Worm (Caenorhabditis elegans) whole organism, late embryonic: ENCODE results near the gene cyp-35A3.

Source experiments
- F13H6.1 ChIP-seq: sonication (generic microtip); optimal IDR thresholded peaks from 2 replicates; lab custom pipeline; 2016; ENCODE audit warnings: missing genetic modification characterization, missing compliant biosample characterization
- ahr-1 ChIP-seq: sonication (generic microtip); optimal IDR thresholded peaks from 2 replicates; lab custom pipeline; 2016; ENCODE audit warnings: missing genetic modification characterization, missing compliant biosample characterization
- ama-1 ChIP-seq: fragments of 150-350 bp; optimal IDR thresholded peaks from 2 replicates; lab custom pipeline; 2014
- ceh-14 ChIP-seq: sonication (generic microtip); optimal IDR thresholded peaks from 2 replicates; lab custom pipeline; 2016; ENCODE audit warnings: missing genotype, missing genetic modification characterization, missing compliant biosample characterization
- ceh-2 ChIP-seq: sonication (generic microtip); optimal IDR thresholded peaks from 2 replicates; lab custom pipeline; 2016; ENCODE audit warnings: missing genotype, missing genetic modification characterization, missing compliant biosample characterization
- ceh-30 ChIP-seq: fragments of 150-350 bp; optimal IDR thresholded peaks from 2 replicates; lab custom pipeline; 2014; ENCODE audit warnings: missing biosample characterization, missing genetic modification characterization
- ceh-34 ChIP-seq: sonication (generic microtip); optimal IDR thresholded peaks from 2 replicates; lab custom pipeline; 2016; ENCODE audit warnings: mild to moderate bottlenecking, missing genetic modification characterization, missing compliant biosample characterization
- ceh-45 ChIP-seq: fragments of 200-800 bp; sonication (Bioruptor generic); IDR thresholded peaks from 2 replicates; pipeline ENCODE4 v1.3.6; 2022; ENCODE audit warnings: missing genetic modification reagents, missing genetic modification characterization, missing compliant biosample characterization
- ceh-6 ChIP-seq: fragments of 200-800 bp; sonication (Bioruptor generic); optimal IDR thresholded peaks from 2 replicates; lab custom pipeline; 2018; ENCODE audit warnings: mild to moderate bottlenecking, missing genetic modification characterization, missing compliant biosample characterization
- dmd-4 ChIP-seq: sonication (generic microtip); optimal IDR thresholded peaks from 2 replicates; lab custom pipeline; 2016; ENCODE audit warnings: borderline replicate concordance, missing genetic modification characterization, missing compliant biosample characterization
- elt-4 ChIP-seq: sonication (generic microtip); optimal IDR thresholded peaks from 2 replicates; lab custom pipeline; 2016; ENCODE audit warnings: missing genetic modification characterization, missing compliant biosample characterization
- eyg-1 ChIP-seq: sonication (generic microtip); optimal IDR thresholded peaks from 2 replicates; lab custom pipeline; 2016; ENCODE audit warnings: missing genotype, missing genetic modification characterization, missing compliant biosample characterization
- fkh-10 ChIP-seq: fragments of 150-350 bp; optimal IDR thresholded peaks from 2 replicates; lab custom pipeline; 2014; ENCODE audit warnings: missing biosample characterization, missing genetic modification reagents, missing genetic modification characterization
- fkh-6 ChIP-seq: sonication (generic microtip); optimal IDR thresholded peaks from 2 replicates; lab custom pipeline; 2016; ENCODE audit warnings: missing genetic modification characterization, missing compliant biosample characterization
- gmeb-2 ChIP-seq: sonication (generic microtip); optimal IDR thresholded peaks from 2 replicates; lab custom pipeline; 2016; ENCODE audit warnings: missing genetic modification characterization, inconsistent platforms, missing compliant biosample characterization
- hlh-15 ChIP-seq: sonication (generic microtip); optimal IDR thresholded peaks from 2 replicates; lab custom pipeline; 2016; ENCODE audit warnings: missing genetic modification characterization, missing compliant biosample characterization
- hlh-8 ChIP-seq: sonication (generic microtip); optimal IDR thresholded peaks from 2 replicates; lab custom pipeline; 2016; ENCODE audit warnings: missing genotype, missing genetic modification characterization, missing compliant biosample characterization
- madf-2 ChIP-seq: sonication (generic microtip); optimal IDR thresholded peaks from 2 replicates; lab custom pipeline; 2017; ENCODE audit warnings: missing genetic modification characterization, missing compliant biosample characterization
- nhr-11 ChIP-seq: fragments of 150-350 bp; optimal IDR thresholded peaks from 2 replicates; lab custom pipeline; 2014; ENCODE audit warnings: missing biosample characterization, missing genetic modification characterization
- odd-2 ChIP-seq: sonication (generic microtip); optimal IDR thresholded peaks from 2 replicates; lab custom pipeline; 2017; ENCODE audit warnings: antibody characterized with exemption, mild to moderate bottlenecking, missing genetic modification characterization, missing compliant biosample characterization
- sdc-2 ChIP-seq: sonication (generic microtip); optimal IDR thresholded peaks from 2 replicates; lab custom pipeline; 2016; ENCODE audit warnings: missing genotype, missing genetic modification characterization, missing compliant biosample characterization
- sox-2 ChIP-seq: fragments of 200-800 bp; sonication (Bioruptor generic); IDR thresholded peaks from 2 replicates; pipeline ENCODE4 v1.3.6; 2022; ENCODE audit warnings: missing genetic modification reagents, missing genetic modification characterization, missing compliant biosample characterization
- unc-3 ChIP-seq, 2 experiments: fragments of 200-800 bp in 1 of 2; sonication (Bioruptor generic) in 1 of 2; sonication (generic microtip) in 1 of 2; conservative IDR thresholded peaks in 1 of 2; optimal IDR thresholded peaks in 1 of 2; 2 replicates each; pipeline versions ENCODE4 v1.3.6 to Lab custom; 2016 to 2022; ENCODE audit warnings: missing compliant biosample characterization in 2 of 2, missing genetic modification characterization in 2 of 2, missing genetic modification reagents in 1 of 2
- unc-42 ChIP-seq: sonication (generic microtip); optimal IDR thresholded peaks from 2 replicates; lab custom pipeline; 2016; ENCODE audit warnings: missing genotype, missing genetic modification characterization, missing compliant biosample characterization
- zip-5 ChIP-seq: sonication (generic microtip); optimal IDR thresholded peaks from 2 replicates; lab custom pipeline; 2016; ENCODE audit warnings: missing genetic modification characterization, missing compliant biosample characterization
- ztf-16 ChIP-seq: sonication (generic microtip); optimal IDR thresholded peaks from 2 replicates; lab custom pipeline; 2017; ENCODE audit warnings: missing genetic modification characterization, missing compliant biosample characterization

The cyp-35A3 gene

ce11 chrV:4055025-4055424 lies 32.6 kb downstream of the cyp-35A3 start, which contains the start of gene djr-1.2:
Gene djr-1.2 (minus strand): TSS chrV:4055125.
- TF ChIP-seq hlh-15 (tag; lab: Kevin White, UChicago) (no peak), ahr-1 (no peak), ceh-34 (tag; lab: Kevin White, UChicago) (no peak), unc-3 (GFP tag; conservative IDR thresholded peaks at IDR 0.05; lab: Robert Waterston, UW) (no peak), unc-3 (tag; optimal IDR thresholded peaks at IDR 0.05; lab: Kevin White, UChicago) (no peak), sdc-2 (tag; lab: Kevin White, UChicago) (no peak), zip-5 (tag; lab: Kevin White, UChicago) (no peak), F13H6.1 (tag; lab: Kevin White, UChicago) (no peak), ama-1 (lab: Kevin White, UChicago) (no peak), ceh-45 (GFP tag; lab: Robert Waterston, UW) (no peak), gmeb-2 (tag; lab: Kevin White, UChicago) (no peak), ceh-6 (GFP tag; lab: Kevin White, UChicago) (no peak), sox-2 (GFP tag; lab: Robert Waterston, UW) (no peak), nhr-11 (tag; lab: Kevin White, UChicago) (no peak), elt-4 (tag; lab: Kevin White, UChicago) (no peak), fkh-6 (tag; lab: Kevin White, UChicago) (no peak), unc-42 (no peak), madf-2 (tag; lab: Kevin White, UChicago) (no peak)

ce11 chrV:4056203-4056602 lies 33.8 kb downstream of the cyp-35A3 start:
- no peak for TF ChIP-seq odd-2
- TF ChIP-seq ceh-2 (tag; lab: Kevin White, UChicago) = no peak
- TF ChIP-seq F13H6.1 (tag; lab: Kevin White, UChicago) = no peak
- no peak for TF ChIP-seq ztf-16
- no peak for TF ChIP-seq nhr-11 (tag; lab: Kevin White, UChicago)
- no peak for TF ChIP-seq dmd-4 (tag; lab: Kevin White, UChicago)
- TF ChIP-seq eyg-1 (tag; lab: Kevin White, UChicago) = no peak
- TF ChIP-seq fkh-10 = no peak
- no peak for TF ChIP-seq ceh-14 (tag; lab: Kevin White, UChicago)
- no peak for TF ChIP-seq hlh-8 (tag; lab: Kevin White, UChicago)
- TF ChIP-seq ceh-30 (tag; lab: Kevin White, UChicago) = no peak

ce11 chrV:4073455-4073854 lies 51.0 kb downstream of the cyp-35A3 start, which contains the start of gene otpl-2:
Gene otpl-2 (plus strand): TSS chrV:4073755.
- TF ChIP-seq ahr-1 (no peak), ceh-6 (GFP tag; lab: Kevin White, UChicago) (no peak)
